Worm (Caenorhabditis elegans) whole organism, L1 larva: ENCODE data around the gene R08D7.4.

ENCODE experiments used
- F16B12.6 ChIP-seq: fragments of 150-350 bp; optimal IDR thresholded peaks from 2 replicates; lab custom pipeline; 2014; ENCODE audit warnings: missing biosample characterization, missing genetic modification characterization
- Y116A8C.19 ChIP-seq: sonication (generic microtip); optimal IDR thresholded peaks from 2 replicates; lab custom pipeline; 2016; ENCODE audit warnings: missing compliant biosample characterization, missing genetic modification characterization, borderline replicate concordance
- aly-2 ChIP-seq: fragments of 150-350 bp; optimal IDR thresholded peaks from 2 replicates; lab custom pipeline; 2014; ENCODE audit warnings: missing biosample characterization, missing genetic modification characterization
- blmp-1 ChIP-seq: fragments of 150-350 bp; optimal IDR thresholded peaks from 2 replicates; lab custom pipeline; 2014; ENCODE audit warnings: missing biosample characterization, missing genetic modification characterization
- ceh-63 ChIP-seq: fragments of 200-800 bp; sonication (Bioruptor generic); optimal IDR thresholded peaks from 2 replicates; lab custom pipeline; 2018; ENCODE audit warnings: mild to moderate bottlenecking, missing genetic modification characterization, missing compliant biosample characterization
- ceh-82 ChIP-seq, 3 experiments: fragments of 150-350 bp in 1 of 3; sonication (generic microtip) in 2 of 3; optimal IDR thresholded peaks; 2 replicates each; lab custom pipeline; 2014 to 2017; ENCODE audit warnings: missing biosample characterization in 3 of 3, missing genetic modification characterization in 3 of 3
- ceh-90 ChIP-seq: sonication (generic microtip); optimal IDR thresholded peaks from 2 replicates; lab custom pipeline; 2016; ENCODE audit warnings: missing genetic modification characterization, missing compliant biosample characterization
- dpl-1 ChIP-seq, 3 experiments: fragments of 150-350 bp in 2 of 3; sonication (generic microtip) in 1 of 3; optimal IDR thresholded peaks; 2 replicates each; lab custom pipeline; 2014 to 2017; ENCODE audit warnings: missing biosample characterization in 3 of 3, missing genetic modification characterization in 3 of 3, missing genetic modification reagents in 3 of 3
- dsc-1 ChIP-seq: sonication (generic microtip); optimal IDR thresholded peaks from 2 replicates; lab custom pipeline; 2016; ENCODE audit warnings: mild to moderate bottlenecking, missing genetic modification characterization, missing compliant biosample characterization
- efl-1 ChIP-seq, 4 experiments: fragments of 150-350 bp; optimal IDR thresholded peaks in 3 of 4; peaks in 1 of 4; 1 replicate in 1 of 4; 2 replicates in 3 of 4; lab custom pipeline; 2014; ENCODE audit warnings: missing biosample characterization in 2 of 4, missing genetic modification characterization in 2 of 4, missing genetic modification reagents in 2 of 4
- elt-2 ChIP-seq: sonication (generic microtip); optimal IDR thresholded peaks from 2 replicates; lab custom pipeline; 2016; ENCODE audit warnings: missing genetic modification characterization, mild to moderate bottlenecking, inconsistent platforms, missing compliant biosample characterization, missing genetic modification reagents
- elt-3 ChIP-seq, 6 experiments: fragments of 150-350 bp in 1 of 6; sonication (generic microtip); optimal IDR thresholded peaks; 2 replicates each; lab custom pipeline; 2017 to 2018; ENCODE audit warnings: missing biosample characterization in 6 of 6, missing genetic modification characterization in 6 of 6, inconsistent platforms in 1 of 6
- ets-5 ChIP-seq: fragments of 200-800 bp; sonication (Bioruptor generic); IDR thresholded peaks from 2 replicates; pipeline ENCODE4 v1.3.6; 2022; ENCODE audit warnings: missing genetic modification characterization, missing compliant biosample characterization
- fkh-10 ChIP-seq: sonication (generic microtip); optimal IDR thresholded peaks from 2 replicates; lab custom pipeline; 2017; ENCODE audit warnings: missing biosample characterization, missing genetic modification reagents, missing genetic modification characterization
- fkh-4 ChIP-seq: sonication (generic microtip); optimal IDR thresholded peaks from 2 replicates; lab custom pipeline; 2016; ENCODE audit warnings: missing compliant biosample characterization, missing genetic modification characterization, borderline replicate concordance
- isw-1 ChIP-seq: fragments of 200-800 bp; sonication (Bioruptor generic); IDR thresholded peaks from 2 replicates; pipeline ENCODE4 v1.3.6; 2022; ENCODE audit warnings: missing genetic modification characterization, missing compliant biosample characterization
- jun-1 ChIP-seq: fragments of 150-350 bp; optimal IDR thresholded peaks from 2 replicates; lab custom pipeline; 2014; ENCODE audit warnings: missing biosample characterization, missing genetic modification reagents, missing genetic modification characterization
- lin-13 ChIP-seq: fragments of 150-350 bp; optimal IDR thresholded peaks from 2 replicates; lab custom pipeline; 2014; ENCODE audit warnings: missing biosample characterization, missing genetic modification reagents, missing genetic modification characterization
- lin-14 ChIP-seq: fragments of 200-800 bp; sonication (Bioruptor generic); optimal IDR thresholded peaks from 2 replicates; lab custom pipeline; 2018; ENCODE audit warnings: mild to moderate bottlenecking, missing genetic modification characterization, moderate library complexity, missing compliant biosample characterization
- lin-15B ChIP-seq: fragments of 150-350 bp; sonication (generic microtip); optimal IDR thresholded peaks from 3 replicates; lab custom pipeline; 2014; ENCODE audit warnings: missing biosample characterization, missing genetic modification characterization
- lin-35 ChIP-seq, 2 experiments: fragments of 150-350 bp; optimal IDR thresholded peaks; 2 replicates each; lab custom pipeline; 2014; ENCODE audit warnings: missing biosample characterization in 2 of 2, missing genetic modification characterization in 2 of 2, missing genetic modification reagents in 2 of 2
- lin-39 ChIP-seq: fragments of 150-350 bp; optimal IDR thresholded peaks from 2 replicates; lab custom pipeline; 2014; ENCODE audit warnings: missing biosample characterization, missing genetic modification reagents, missing genetic modification characterization
- lir-3 ChIP-seq: sonication (generic microtip); optimal IDR thresholded peaks from 2 replicates; lab custom pipeline; 2016; ENCODE audit warnings: mild to moderate bottlenecking, missing genetic modification characterization, moderate library complexity, missing compliant biosample characterization; ENCODE audit not compliant: poor library complexity
- lsy-2 ChIP-seq, 2 experiments: fragments of 150-350 bp; optimal IDR thresholded peaks; 2 replicates each; lab custom pipeline; 2014; ENCODE audit warnings: missing biosample characterization in 2 of 2, missing genetic modification characterization in 2 of 2
- mdl-1 ChIP-seq, 2 experiments: fragments of 150-350 bp; optimal IDR thresholded peaks; 2 replicates each; lab custom pipeline; 2014 to 2017; ENCODE audit warnings: missing biosample characterization in 2 of 2, missing genetic modification characterization in 2 of 2, inconsistent platforms in 1 of 2
- nhr-11 ChIP-seq: fragments of 150-350 bp; optimal IDR thresholded peaks from 2 replicates; lab custom pipeline; 2014; ENCODE audit warnings: missing biosample characterization, missing genetic modification characterization
- nhr-12 ChIP-seq: sonication (generic microtip); optimal IDR thresholded peaks from 2 replicates; lab custom pipeline; 2017; ENCODE audit warnings: missing biosample characterization, missing genetic modification characterization
- nhr-19 ChIP-seq: fragments of 200-800 bp; sonication (Bioruptor generic); conservative IDR thresholded peaks from 2 replicates; pipeline ENCODE4 v1.3.6; 2022; ENCODE audit warnings: missing genetic modification characterization, missing compliant biosample characterization
- nhr-47 ChIP-seq: sonication (generic microtip); optimal IDR thresholded peaks from 2 replicates; lab custom pipeline; 2016; ENCODE audit warnings: mild to moderate bottlenecking, missing genetic modification characterization, moderate library complexity, missing compliant biosample characterization
- nhr-76 ChIP-seq: sonication (generic microtip); optimal IDR thresholded peaks from 2 replicates; lab custom pipeline; 2017; ENCODE audit warnings: missing biosample characterization, missing genetic modification characterization
- nhr-84 ChIP-seq: sonication (generic microtip); optimal IDR thresholded peaks from 2 replicates; lab custom pipeline; 2017; ENCODE audit warnings: missing biosample characterization, missing genetic modification characterization
- nhr-85 ChIP-seq: sonication (generic microtip); peaks from one replicate; lab custom pipeline; 2016; ENCODE audit warnings: missing genetic modification characterization, inconsistent platforms, missing compliant biosample characterization
- nhr-90 ChIP-seq: sonication (generic microtip); optimal IDR thresholded peaks from 2 replicates; lab custom pipeline; 2016; ENCODE audit warnings: mild to moderate bottlenecking, missing genetic modification characterization, missing compliant biosample characterization; ENCODE audit not compliant: poor library complexity
- pax-3 ChIP-seq: fragments of 200-800 bp; sonication (Bioruptor generic); optimal IDR thresholded peaks from 2 replicates; lab custom pipeline; 2018; ENCODE audit warnings: mild to moderate bottlenecking, missing genetic modification characterization, moderate library complexity, missing compliant biosample characterization
- rnt-1 ChIP-seq: sonication (generic microtip); optimal IDR thresholded peaks from 2 replicates; lab custom pipeline; 2016; ENCODE audit warnings: mild to moderate bottlenecking, missing genetic modification characterization, moderate library complexity, missing compliant biosample characterization
- snpc-4 ChIP-seq: fragments of 150-350 bp; optimal IDR thresholded peaks from 2 replicates; lab custom pipeline; 2014; ENCODE audit warnings: missing biosample characterization, missing genetic modification characterization
- snu-23 ChIP-seq: sonication (generic microtip); optimal IDR thresholded peaks from 2 replicates; lab custom pipeline; 2016; ENCODE audit warnings: missing genetic modification characterization, missing compliant biosample characterization
- sox-4 ChIP-seq: sonication (generic microtip); optimal IDR thresholded peaks from 2 replicates; lab custom pipeline; 2016; ENCODE audit warnings: missing genetic modification characterization, missing compliant biosample characterization
- sup-37 ChIP-seq: fragments of 200-800 bp; sonication (Bioruptor generic); optimal IDR thresholded peaks from 2 replicates; lab custom pipeline; 2018; ENCODE audit warnings: mild to moderate bottlenecking, missing genetic modification characterization, missing compliant biosample characterization
- tbx-2 ChIP-seq: sonication (generic microtip); optimal IDR thresholded peaks from 2 replicates; lab custom pipeline; 2016; ENCODE audit warnings: missing genetic modification characterization, missing compliant biosample characterization
- unc-130 ChIP-seq: fragments of 150-350 bp; optimal IDR thresholded peaks from 2 replicates; lab custom pipeline; 2017; ENCODE audit warnings: missing biosample characterization, missing genetic modification characterization, inconsistent platforms
- unc-98 ChIP-seq: fragments of 200-800 bp; sonication (Bioruptor generic); IDR thresholded peaks from 2 replicates; pipeline ENCODE4 v1.3.6; 2022; ENCODE audit warnings: missing genetic modification characterization, missing compliant biosample characterization
- vab-15 ChIP-seq: sonication (generic microtip); optimal IDR thresholded peaks from 2 replicates; lab custom pipeline; 2017; ENCODE audit warnings: missing genotype, mild to moderate bottlenecking, missing genetic modification characterization, missing compliant biosample characterization
- xbp-1 ChIP-seq: sonication (generic microtip); optimal IDR thresholded peaks from 2 replicates; lab custom pipeline; 2016; ENCODE audit warnings: missing genetic modification characterization, missing compliant biosample characterization
- zip-4 ChIP-seq: fragments of 200-800 bp; sonication (Bioruptor generic); optimal IDR thresholded peaks from 2 replicates; lab custom pipeline; 2018; ENCODE audit warnings: mild to moderate bottlenecking, missing genetic modification characterization, moderate library complexity, missing compliant biosample characterization
- ztf-11 ChIP-seq, 2 experiments: sonication (generic microtip); optimal IDR thresholded peaks; 2 replicates each; lab custom pipeline; 2016 to 2017; ENCODE audit warnings: missing genetic modification characterization in 2 of 2, missing biosample characterization in 1 of 2, missing compliant biosample characterization in 1 of 2
- ztf-4 ChIP-seq: fragments of 150-350 bp; optimal IDR thresholded peaks from 2 replicates; lab custom pipeline; 2014; ENCODE audit warnings: missing biosample characterization, missing genetic modification characterization

The R08D7.4 gene

DNA sequence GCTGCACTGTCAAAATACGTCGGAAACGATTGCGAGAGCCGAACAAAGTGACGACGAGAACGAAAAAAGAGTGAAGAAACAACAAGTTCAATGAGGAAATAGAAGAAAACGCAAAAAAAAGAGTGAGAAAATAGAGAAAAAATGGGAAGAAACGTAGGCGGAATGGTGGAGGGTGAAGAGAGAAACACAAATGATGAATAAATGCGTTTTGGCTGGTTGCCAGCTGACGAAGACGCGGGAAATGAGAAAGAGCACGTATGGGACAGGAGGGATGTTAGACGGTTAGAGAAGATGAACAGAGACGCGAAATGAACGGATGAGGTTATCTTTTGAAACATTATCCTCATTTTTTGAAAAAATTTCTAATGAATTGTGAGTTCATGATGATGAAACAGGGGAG lies 13.3 kb downstream of the R08D7.4 start (continued):
- TF ChIP-seq Y116A8C.19 (no peak), nhr-85 (tag; lab: Kevin White, UChicago) (peak; percentile 80), nhr-47 (tag; lab: Kevin White, UChicago) (peak; percentile 50), isw-1 (GFP tag; lab: Robert Waterston, UW) (peak; percentile 9; the same call in 1 of the 2 replicates), ceh-82 (tag; optimal IDR thresholded peaks at IDR 0.05; lab: Kevin White, UChicago) (peak in 2 of 3 experiments; percentile 57 to 77), nhr-19 (GFP tag; lab: Robert Waterston, UW) (peak; percentile 54), lin-13 (GFP tag; lab: Kevin White, UChicago) (no peak), xbp-1 (tag; lab: Kevin White, UChicago) (peak; percentile 41), ztf-4 (tag; lab: Kevin White, UChicago) (peak; percentile 37), dpl-1 (GFP tag; optimal IDR thresholded peaks at IDR 0.05; lab: Kevin White, UChicago) (peak; percentile 44 to 55 (median 47)), unc-130 (tag; lab: Kevin White, UChicago) (no peak), lin-14 (GFP tag; lab: Kevin White, UChicago) (peak; percentile 97), lin-15B (peak; percentile 34), pax-3 (tag; lab: Kevin White, UChicago) (no peak), zip-4 (GFP tag; lab: Kevin White, UChicago) (no peak), dsc-1 (tag; lab: Kevin White, UChicago) (peak; percentile 48), ceh-90 (no peak), sox-4 (tag; lab: Kevin White, UChicago) (no peak), lir-3 (no peak), lin-35 (GFP tag; optimal IDR thresholded peaks at IDR 0.05; lab: Kevin White, UChicago) (peak; percentile 54 to 67), snu-23 (peak; percentile 67), F16B12.6 (tag; lab: Kevin White, UChicago) (peak; percentile 20), vab-15 (tag; lab: Kevin White, UChicago) (no peak), nhr-11 (tag; lab: Kevin White, UChicago) (no peak), ets-5 (GFP tag; lab: Robert Waterston, UW) (no peak), tbx-2 (tag; lab: Kevin White, UChicago) (peak; percentile 71), lsy-2 (tag; optimal IDR thresholded peaks at IDR 0.05; lab: Kevin White, UChicago) (peak; percentile 60 to 79), snpc-4 (no peak), nhr-84 (no peak), ceh-63 (GFP tag; lab: Kevin White, UChicago) (no peak), sup-37 (GFP tag; lab: Kevin White, UChicago) (no peak), nhr-76 (tag; lab: Kevin White, UChicago) (no peak), nhr-90 (tag; lab: Kevin White, UChicago) (peak; percentile 23), elt-2 (no peak)

DNA sequence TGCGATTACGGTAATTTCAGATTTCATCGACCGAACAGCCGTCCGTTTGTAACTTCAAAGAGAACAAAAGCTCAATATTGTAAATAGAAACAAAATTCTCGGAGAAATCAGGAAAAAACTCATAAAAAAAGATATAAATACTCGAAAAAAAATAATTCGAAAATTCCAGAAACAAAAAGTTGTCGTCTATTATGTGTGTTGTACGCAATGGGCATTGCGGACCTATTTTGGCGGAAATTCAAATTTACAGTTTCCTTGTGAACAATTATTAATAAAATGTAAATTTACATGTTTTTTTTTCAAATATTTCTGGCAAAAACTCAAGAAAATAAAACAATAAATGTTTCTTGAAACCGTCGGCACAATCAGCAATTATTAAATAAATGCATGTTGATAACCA lies 13.8 kb downstream of the R08D7.4 start:
- TF ChIP-seq rnt-1 (tag; lab: Kevin White, UChicago) (no peak), lin-35 (GFP tag; optimal IDR thresholded peaks at IDR 0.05; lab: Kevin White, UChicago) (peak in 1 of 2 experiments; percentile 11), F16B12.6 (tag; lab: Kevin White, UChicago) (peak; percentile 5), dpl-1 (GFP tag; optimal IDR thresholded peaks at IDR 0.05; lab: Kevin White, UChicago) (peak in 1 of 3 experiments; percentile 40), jun-1 (tag; lab: Kevin White, UChicago) (no peak), efl-1 (optimal IDR thresholded peaks at IDR 0.05; lab: Kevin White, UChicago) (no peak), efl-1 (GFP tag; optimal IDR thresholded peaks at IDR 0.05 in 1 of 2; lab: Kevin White, UChicago) (peak in 1 of 2 experiments; percentile 41)
- TF ChIP-seq, all 84 proteins: peak for 4

- TF ChIP-seq elt-3 (tag; optimal IDR thresholded peaks at IDR 0.05; lab: Kevin White, UChicago): peak in 1 of 6 experiments; percentile 62
- TF ChIP-seq nhr-12 (tag; lab: Kevin White, UChicago): no peak
- TF ChIP-seq elt-2: peak; percentile 41
- TF ChIP-seq efl-1 (optimal IDR thresholded peaks at IDR 0.05; lab: Kevin White, UChicago): no peak
- peak in 1 of 2 experiments; percentile 76 for TF ChIP-seq efl-1 (GFP tag; optimal IDR thresholded peaks at IDR 0.05 in 1 of 2; lab: Kevin White, UChicago)
- TF ChIP-seq ztf-11 (tag; optimal IDR thresholded peaks at IDR 0.05; lab: Kevin White, UChicago): no peak
- TF ChIP-seq tbx-2 (tag; lab: Kevin White, UChicago): peak; percentile 42
- no peak for TF ChIP-seq lir-3
- no peak for TF ChIP-seq lin-39 (tag; lab: Kevin White, UChicago)
- TF ChIP-seq fkh-4 (tag; lab: Kevin White, UChicago): no peak
- peak; percentile 13 for TF ChIP-seq snu-23
- TF ChIP-seq xbp-1 (tag; lab: Kevin White, UChicago): no peak
- TF ChIP-seq unc-98 (GFP tag; lab: Robert Waterston, UW): no peak
- no peak for TF ChIP-seq aly-2
- peak in 1 of 2 experiments; percentile 44 for TF ChIP-seq mdl-1 (tag; optimal IDR thresholded peaks at IDR 0.05; lab: Kevin White, UChicago)
- peak; percentile 61 for TF ChIP-seq lin-14 (GFP tag; lab: Kevin White, UChicago)
- peak; percentile 49 for TF ChIP-seq nhr-85 (tag; lab: Kevin White, UChicago)
- peak; percentile 31 for TF ChIP-seq nhr-90 (tag; lab: Kevin White, UChicago)
- no peak for TF ChIP-seq fkh-10 (GFP tag; lab: Kevin White, UChicago)
- peak; percentile 92 for TF ChIP-seq blmp-1 (tag; lab: Kevin White, UChicago)
Measured at ce11 chrIII:8985965-8986364, 14.3 kb downstream of the R08D7.4 start.
